Worm (Caenorhabditis elegans) whole organism, young adult: Measurements from ENCODE around the gene F54H12.2.

Source experiments
- B0261.1 ChIP-seq: sonication (generic microtip); optimal IDR thresholded peaks from 2 replicates; lab custom pipeline; 2016; ENCODE audit warnings: mild to moderate bottlenecking, missing genetic modification characterization, moderate library complexity, missing compliant biosample characterization
- B0336.3 ChIP-seq: fragments of 200-800 bp; sonication (Bioruptor generic); IDR thresholded peaks from 2 replicates; pipeline ENCODE4 v1.3.6; 2022; ENCODE audit warnings: missing genetic modification characterization, missing compliant biosample characterization
- C17E4.6 ChIP-seq: fragments of 200-800 bp; sonication (Bioruptor generic); IDR thresholded peaks from 2 replicates; pipeline ENCODE4 v1.3.6; 2022; ENCODE audit warnings: missing genetic modification reagents, missing genetic modification characterization, missing compliant biosample characterization
- D2030.7 ChIP-seq: fragments of 200-800 bp; sonication (Bioruptor generic); IDR thresholded peaks from 2 replicates; pipeline ENCODE4 v1.3.6; 2022; ENCODE audit warnings: missing genetic modification reagents, missing genetic modification characterization, missing compliant biosample characterization
- F33H1.4 ChIP-seq: fragments of 200-800 bp; sonication (Bioruptor generic); IDR thresholded peaks from 2 replicates; pipeline ENCODE4 v1.3.6; 2022; ENCODE audit warnings: missing genetic modification reagents, missing genetic modification characterization, missing compliant biosample characterization
- F37B4.10 ChIP-seq: fragments of 200-800 bp; sonication (Bioruptor generic); IDR thresholded peaks from 2 replicates; pipeline ENCODE4 v1.3.6; 2022; ENCODE audit warnings: missing genetic modification characterization, missing compliant biosample characterization
- F39B2.1 ChIP-seq: fragments of 200-800 bp; sonication (Bioruptor generic); IDR thresholded peaks from 2 replicates; pipeline ENCODE4 v1.3.6; 2022; ENCODE audit warnings: missing genetic modification reagents, missing genetic modification characterization, missing compliant biosample characterization
- Y53F4B.3 ChIP-seq: fragments of 200-800 bp; sonication (Bioruptor generic); IDR thresholded peaks from 2 replicates; pipeline ENCODE4 v1.3.6; 2022; ENCODE audit warnings: missing genetic modification reagents, missing genetic modification characterization, missing compliant biosample characterization
- Y56A3A.18 ChIP-seq: fragments of 200-800 bp; sonication (Bioruptor generic); IDR thresholded peaks from 2 replicates; pipeline ENCODE4 v1.3.6; 2022; ENCODE audit warnings: missing genetic modification reagents, missing genetic modification characterization, missing compliant biosample characterization
- Y67H2A.10 ChIP-seq: fragments of 200-800 bp; sonication (Bioruptor generic); conservative IDR thresholded peaks from 2 replicates; pipeline ENCODE4 v1.3.6; 2022; ENCODE audit warnings: missing genetic modification reagents, missing genetic modification characterization, missing compliant biosample characterization
- Y79H2A.3 ChIP-seq: fragments of 200-800 bp; sonication (Bioruptor generic); conservative IDR thresholded peaks from 2 replicates; pipeline ENCODE4 v1.3.6; 2022; ENCODE audit warnings: missing genetic modification reagents, missing genetic modification characterization, missing compliant biosample characterization
- Y95B8A.8 ChIP-seq: fragments of 200-800 bp; sonication (Bioruptor generic); IDR thresholded peaks from 2 replicates; pipeline ENCODE4 v1.3.6; 2022; ENCODE audit warnings: missing genetic modification reagents, missing genetic modification characterization, missing compliant biosample characterization
- aptf-2 ChIP-seq: fragments of 200-800 bp; sonication (Bioruptor generic); conservative IDR thresholded peaks from 2 replicates; pipeline ENCODE4 v1.3.6; 2022; ENCODE audit warnings: missing genetic modification reagents, missing genetic modification characterization, missing compliant biosample characterization
- aptf-3 ChIP-seq: fragments of 200-800 bp; sonication (Bioruptor generic); IDR thresholded peaks from 2 replicates; pipeline ENCODE4 v1.3.6; 2022; ENCODE audit warnings: missing genetic modification characterization, missing compliant biosample characterization
- attf-3 ChIP-seq: fragments of 200-800 bp; sonication (Bioruptor generic); conservative IDR thresholded peaks from 2 replicates; pipeline ENCODE4 v1.3.6; 2022; ENCODE audit warnings: missing genetic modification reagents, missing genetic modification characterization, missing compliant biosample characterization
- attf-6 ChIP-seq: fragments of 200-800 bp; sonication (Bioruptor generic); IDR thresholded peaks from 2 replicates; pipeline ENCODE4 v1.3.6; 2022; ENCODE audit warnings: missing genetic modification reagents, missing genetic modification characterization, missing compliant biosample characterization
- cebp-2 ChIP-seq: fragments of 200-800 bp; sonication (Bioruptor generic); IDR thresholded peaks from 2 replicates; pipeline ENCODE4 v1.3.6; 2022; ENCODE audit warnings: missing genetic modification characterization, missing compliant biosample characterization
- ceh-100 ChIP-seq: fragments of 200-800 bp; sonication (Bioruptor generic); IDR thresholded peaks from 2 replicates; pipeline ENCODE4 v1.3.6; 2022; ENCODE audit warnings: missing genetic modification reagents, missing genetic modification characterization, missing compliant biosample characterization
- ceh-58 ChIP-seq: fragments of 200-800 bp; sonication (Bioruptor generic); IDR thresholded peaks from 2 replicates; pipeline ENCODE4 v1.3.6; 2022; ENCODE audit warnings: missing genetic modification characterization, missing compliant biosample characterization
- egl-44 ChIP-seq: fragments of 200-800 bp; sonication (Bioruptor generic); IDR thresholded peaks from 2 replicates; pipeline ENCODE4 v1.3.6; 2022; ENCODE audit warnings: missing genetic modification reagents, missing genetic modification characterization, missing compliant biosample characterization
- egrh-3 ChIP-seq: fragments of 200-800 bp; sonication (Bioruptor generic); IDR thresholded peaks from 2 replicates; pipeline ENCODE4 v1.3.6; 2022; ENCODE audit warnings: missing genetic modification reagents, missing genetic modification characterization, missing compliant biosample characterization
- ekl-4 ChIP-seq: fragments of 200-800 bp; sonication (Bioruptor generic); IDR thresholded peaks from 2 replicates; pipeline ENCODE4 v1.3.6; 2022; ENCODE audit warnings: missing genetic modification reagents, missing genetic modification characterization, missing compliant biosample characterization
- hmg-1.2 ChIP-seq: fragments of 200-800 bp; sonication (Bioruptor generic); IDR thresholded peaks from 2 replicates; pipeline ENCODE4 v1.3.6; 2022; ENCODE audit warnings: missing genetic modification reagents, missing genetic modification characterization, missing compliant biosample characterization
- hmg-20 ChIP-seq: fragments of 200-800 bp; sonication (Bioruptor generic); IDR thresholded peaks from 2 replicates; pipeline ENCODE4 v1.3.6; 2022; ENCODE audit warnings: missing genetic modification reagents, missing genetic modification characterization, missing compliant biosample characterization
- hrde-1 ChIP-seq: sonication (generic microtip); optimal IDR thresholded peaks from 2 replicates; lab custom pipeline; 2016; ENCODE audit warnings: missing genetic modification characterization, mild to moderate bottlenecking, missing compliant biosample characterization, moderate library complexity, missing genotype, missing genetic modification reagents, borderline replicate concordance
- hsf-1 ChIP-seq: fragments of 200-800 bp; sonication (Bioruptor generic); IDR thresholded peaks from 2 replicates; pipeline ENCODE4 v1.3.6; 2022; ENCODE audit warnings: missing genetic modification reagents, missing genetic modification characterization, missing compliant biosample characterization
- lin-26 ChIP-seq: fragments of 200-800 bp; sonication (Bioruptor generic); IDR thresholded peaks from 2 replicates; pipeline ENCODE4 v1.3.6; 2022; ENCODE audit warnings: missing genetic modification reagents, missing genetic modification characterization, missing compliant biosample characterization
- lin-40 ChIP-seq: sonication (generic microtip); optimal IDR thresholded peaks from 2 replicates; lab custom pipeline; 2016; ENCODE audit warnings: missing genetic modification characterization, mild to moderate bottlenecking, missing compliant biosample characterization, missing genotype, missing genetic modification reagents
- madf-3 ChIP-seq: fragments of 200-800 bp; sonication (Bioruptor generic); IDR thresholded peaks from 2 replicates; pipeline ENCODE4 v1.3.6; 2022; ENCODE audit warnings: missing genetic modification reagents, missing genetic modification characterization, missing compliant biosample characterization
- madf-6 ChIP-seq: fragments of 200-800 bp; sonication (Bioruptor generic); IDR thresholded peaks from 2 replicates; pipeline ENCODE4 v1.3.6; 2022; ENCODE audit warnings: missing genetic modification reagents, missing genetic modification characterization, missing compliant biosample characterization
- madf-8 ChIP-seq: fragments of 200-800 bp; sonication (Bioruptor generic); conservative IDR thresholded peaks from 2 replicates; pipeline ENCODE4 v1.3.6; 2022; ENCODE audit warnings: missing genetic modification reagents, missing genetic modification characterization, missing compliant biosample characterization
- mcd-1 ChIP-seq: fragments of 200-800 bp; sonication (Bioruptor generic); IDR thresholded peaks from 2 replicates; pipeline ENCODE4 v1.3.6; 2022; ENCODE audit warnings: missing genetic modification reagents, missing genetic modification characterization, missing compliant biosample characterization
- nhr-27 ChIP-seq: fragments of 200-800 bp; sonication (Bioruptor generic); optimal IDR thresholded peaks from 2 replicates; lab custom pipeline; 2018; ENCODE audit warnings: mild to moderate bottlenecking, missing genetic modification characterization, moderate library complexity, missing compliant biosample characterization
- pbrm-1 ChIP-seq: fragments of 200-800 bp; sonication (Bioruptor generic); IDR thresholded peaks from 2 replicates; pipeline ENCODE4 v1.3.6; 2022; ENCODE audit warnings: missing genetic modification reagents, missing genetic modification characterization, missing compliant biosample characterization
- rcor-1 ChIP-seq: fragments of 200-800 bp; sonication (Bioruptor generic); IDR thresholded peaks from 2 replicates; pipeline ENCODE4 v1.3.6; 2022; ENCODE audit warnings: missing genetic modification reagents, missing genetic modification characterization, missing compliant biosample characterization
- rpc-1 ChIP-seq, 2 experiments: fragments of 150-350 bp in 1 of 2; sonication (generic microtip) in 1 of 2; optimal IDR thresholded peaks; 2 replicates each; lab custom pipeline; 2014 to 2018; ENCODE audit warnings: missing biosample characterization in 1 of 2, missing genetic modification characterization in 1 of 2, missing genetic modification reagents in 1 of 2, missing genotype in 1 of 2
- snpc-4 ChIP-seq, 5 experiments: fragments of 150-350 bp in 1 of 5; sonication (generic microtip) in 4 of 5; optimal IDR thresholded peaks; 2 replicates each; lab custom pipeline; 2014 to 2018; ENCODE audit warnings: missing genetic modification characterization in 5 of 5, missing biosample characterization in 3 of 5, antibody characterized with exemption in 2 of 5, mild to moderate bottlenecking in 2 of 5, missing compliant biosample characterization in 2 of 5, missing genotype in 2 of 5, moderate library complexity in 2 of 5, missing genetic modification reagents in 1 of 5
- tbp1 ChIP-seq: fragments of 200-800 bp; sonication (Bioruptor generic); optimal IDR thresholded peaks from 2 replicates; lab custom pipeline; 2018; ENCODE audit warnings: mild to moderate bottlenecking, missing genetic modification characterization, missing compliant biosample characterization
- tlf-1 ChIP-seq: fragments of 200-800 bp; sonication (Bioruptor generic); optimal IDR thresholded peaks from 2 replicates; lab custom pipeline; 2018; ENCODE audit warnings: mild to moderate bottlenecking, missing genetic modification characterization, missing compliant biosample characterization
- ztf-25 ChIP-seq: fragments of 200-800 bp; sonication (Bioruptor generic); IDR thresholded peaks from 2 replicates; pipeline ENCODE4 v1.3.6; 2022; ENCODE audit warnings: missing genetic modification reagents, missing genetic modification characterization, missing compliant biosample characterization
- ztf-26 ChIP-seq: sonication (generic microtip); optimal IDR thresholded peaks from 2 replicates; lab custom pipeline; 2017; ENCODE audit warnings: missing genetic modification characterization, missing compliant biosample characterization

The F54H12.2 gene

DNA sequence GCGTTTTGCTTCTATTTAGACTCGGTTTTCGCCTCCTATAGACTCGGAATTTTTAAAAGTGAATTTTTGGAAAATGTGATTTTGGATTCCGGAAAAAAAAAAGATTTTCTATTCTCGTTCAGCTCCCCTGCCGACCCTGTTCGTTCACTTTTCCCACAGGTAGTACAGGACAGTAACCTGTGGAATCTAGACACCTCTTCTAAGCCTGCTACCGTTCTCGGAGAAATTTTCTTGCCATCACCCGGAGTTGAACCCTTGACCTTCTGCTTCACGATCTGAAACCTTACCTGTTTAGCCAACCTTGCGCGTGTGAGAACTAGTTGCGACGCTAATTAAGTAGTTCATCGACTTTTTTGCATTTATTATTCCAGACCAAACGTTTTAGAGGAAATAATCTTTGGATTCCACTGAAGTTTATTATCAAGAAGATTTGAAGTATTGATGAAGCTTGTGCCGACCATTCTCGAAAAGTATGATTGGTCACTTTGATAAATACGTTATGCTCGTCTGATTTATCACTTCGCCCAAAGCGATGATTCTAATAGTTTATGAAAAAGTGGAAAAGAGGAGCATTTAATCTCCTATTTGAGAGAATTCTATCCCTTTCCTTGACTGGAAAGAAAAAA, 10.6 kb upstream of the F54H12.2 start:
- TF ChIP-seq ztf-25 (GFP tag; lab: Robert Waterston, UW) (0 out of 2 replicates have a peak, but pooled peaks have one; percentile 42), Y95B8A.8 (peak; percentile 54; the same call in 1 of the 2 replicates), Y56A3A.18 (peak; percentile 54; the same call in 1 of the 2 replicates), C17E4.6 (peak; percentile 61; the same call in 1 of the 2 replicates), attf-3 (peak; percentile 47; the same call in 1 of the 2 replicates), B0261.1 (tag; lab: Kevin White, UChicago) (peak; percentile 49), pbrm-1 (GFP tag; lab: Robert Waterston, UW) (peak; percentile 57; the same call in 1 of the 2 replicates), cebp-2 (GFP tag; lab: Robert Waterston, UW) (0 out of 2 replicates have a peak, but pooled peaks have one; percentile 49), ceh-58 (0 out of 2 replicates have a peak, but pooled peaks have one; percentile 85), aptf-2 (GFP tag; lab: Robert Waterston, UW) (0 out of 2 replicates have a peak, but pooled peaks have one; percentile 26), mcd-1 (peak; percentile 42; the same call in 1 of the 2 replicates), egrh-3 (GFP tag; lab: Robert Waterston, UW) (peak; percentile 30; the same call in 1 of the 2 replicates), rcor-1 (GFP tag; lab: Robert Waterston, UW) (peak; percentile 58), F33H1.4 (peak; percentile 63), F39B2.1 (GFP tag; lab: Robert Waterston, UW) (0 out of 2 replicates have a peak, but pooled peaks have one; percentile 63), madf-8 (GFP tag; lab: Robert Waterston, UW) (0 out of 2 replicates have a peak, but pooled peaks have one; percentile 9), hsf-1 (GFP tag; lab: Robert Waterston, UW) (peak; percentile 75), egl-44 (GFP tag; lab: Robert Waterston, UW) (peak; percentile 91), tbp1 (GFP tag; lab: Kevin White, UChicago) (peak; percentile 71), hmg-20 (GFP tag; lab: Robert Waterston, UW) (peak; percentile 26; the same call in 1 of the 2 replicates), madf-3 (peak; percentile 54; the same call in 1 of the 2 replicates), lin-26 (GFP tag; lab: Robert Waterston, UW) (peak; percentile 86), D2030.7 (peak; percentile 87), ekl-4 (peak; percentile 62; the same call in 1 of the 2 replicates), Y79H2A.3 (peak; percentile 63; the same call in 1 of the 2 replicates), hmg-1.2 (peak; percentile 39), madf-6 (GFP tag; lab: Robert Waterston, UW) (peak; percentile 71), ceh-100 (GFP tag; lab: Robert Waterston, UW) (0 out of 2 replicates have a peak, but pooled peaks have one; percentile 12), aptf-3 (GFP tag; lab: Robert Waterston, UW) (peak; percentile 84; the same call in 1 of the 2 replicates), attf-6 (GFP tag; lab: Robert Waterston, UW) (peak; percentile 73), rpc-1 (optimal IDR thresholded peaks at IDR 0.05; lab: Kevin White, UChicago) (peak; percentile 2), rpc-1 (tag; optimal IDR thresholded peaks at IDR 0.05; lab: Kevin White, UChicago) (peak; percentile 59), F37B4.10 (0 out of 2 replicates have a peak, but pooled peaks have one; percentile 78)

DNA sequence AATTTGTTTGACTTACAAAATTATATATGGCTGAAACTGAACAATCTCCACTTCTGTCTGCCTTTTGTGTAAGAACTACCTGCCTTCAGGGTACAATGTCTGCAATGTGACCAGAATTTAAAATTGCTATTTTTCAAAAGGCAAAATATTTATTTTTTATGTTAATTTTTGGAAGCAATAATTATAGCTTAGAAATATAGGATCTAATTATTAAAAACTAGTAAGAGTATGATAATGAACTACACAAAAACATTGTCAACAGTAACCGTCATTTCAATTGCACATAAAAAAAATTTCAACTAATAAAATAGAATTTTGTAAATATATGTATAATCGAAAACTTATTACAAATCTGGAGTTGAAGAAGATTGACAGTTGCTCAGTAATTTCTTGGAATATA, 7.4 kb upstream of the F54H12.2 start, which contains the start of gene C29E4.9:
Gene C29E4.9, minus strand, starts transcription at position 101 of the 400 bp plus-strand sequence.
- no peak for TF ChIP-seq B0336.3 (GFP tag; lab: Robert Waterston, UW)
- no peak for TF ChIP-seq hrde-1 (tag; lab: Kevin White, UChicago)
- no peak for TF ChIP-seq ztf-26 (tag; lab: Kevin White, UChicago)
- TF ChIP-seq tlf-1 (GFP tag; lab: Kevin White, UChicago), result no peak
- TF ChIP-seq aptf-2 (GFP tag; lab: Robert Waterston, UW), result no peak
- no peak for TF ChIP-seq Y53F4B.3 (GFP tag; lab: Robert Waterston, UW)
- TF ChIP-seq Y67H2A.10 (GFP tag; lab: Robert Waterston, UW), result no peak
- TF ChIP-seq nhr-27, result no peak
- no peak for TF ChIP-seq lin-40 (tag; lab: Kevin White, UChicago)
- no peak for TF ChIP-seq snpc-4 (GFP tag; optimal IDR thresholded peaks at IDR 0.05; lab: Kevin White, UChicago)
- TF ChIP-seq snpc-4 (tag; optimal IDR thresholded peaks at IDR 0.05; lab: Kevin White, UChicago), result no peak
